Worm (Caenorhabditis elegans): ENCODE measurements around the gene Y62E10A.23.

DNA sequence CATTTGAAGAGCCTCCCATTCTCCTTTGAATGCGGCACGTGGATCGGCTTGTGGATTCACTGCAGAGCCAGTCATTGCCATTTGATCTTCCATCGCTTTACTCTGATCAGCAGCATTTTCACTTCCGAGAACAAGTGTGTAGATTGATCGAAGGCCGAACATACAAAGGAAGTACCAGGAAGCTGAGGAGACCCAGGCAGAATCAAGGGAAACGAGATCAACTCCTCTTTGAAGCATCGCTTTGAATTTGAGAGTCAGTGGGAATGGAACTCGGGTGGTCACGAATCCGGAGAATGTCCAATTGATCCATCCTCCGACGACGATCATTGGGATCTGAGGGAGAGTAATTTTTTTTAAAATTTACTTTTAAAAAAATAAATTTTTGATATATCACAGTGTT is 5.6 kb upstream of the Y62E10A.23 start:
- TF ChIP-seq akir-1 (GFP tag; optimal IDR thresholded peaks at IDR 0.05) (no peak), rcor-1 (GFP tag; IDR thresholded peaks at IDR 0.05) (no peak), lin-54 (GFP tag; optimal IDR thresholded peaks at IDR 0.05) (no peak), chd-7 (tag; optimal IDR thresholded peaks at IDR 0.05) (no peak), snpc-4 (GFP tag; optimal IDR thresholded peaks at IDR 0.05) (no peak), snpc-4 (tag; optimal IDR thresholded peaks at IDR 0.05) (no peak), hrde-1 (tag; optimal IDR thresholded peaks at IDR 0.05; ENCODE audit: borderline replicate concordance) (no peak), ets-4 (GFP tag; optimal IDR thresholded peaks at IDR 0.05) (no peak), F22D6.2 (tag; optimal IDR thresholded peaks at IDR 0.05) (no peak), ama-1 (optimal IDR thresholded peaks at IDR 0.05) (no peak), ama-1 (GFP tag; optimal IDR thresholded peaks at IDR 0.05) (no peak), mes-4 (tag; optimal IDR thresholded peaks at IDR 0.05) (no peak), B0019.2 (GFP tag; conservative IDR thresholded peaks at IDR 0.05) (no peak)

Measured in whole organism, young adult.